Fruit fly (Drosophila melanogaster): ENCODE results near the gene grk.

Gene grk

DNA sequence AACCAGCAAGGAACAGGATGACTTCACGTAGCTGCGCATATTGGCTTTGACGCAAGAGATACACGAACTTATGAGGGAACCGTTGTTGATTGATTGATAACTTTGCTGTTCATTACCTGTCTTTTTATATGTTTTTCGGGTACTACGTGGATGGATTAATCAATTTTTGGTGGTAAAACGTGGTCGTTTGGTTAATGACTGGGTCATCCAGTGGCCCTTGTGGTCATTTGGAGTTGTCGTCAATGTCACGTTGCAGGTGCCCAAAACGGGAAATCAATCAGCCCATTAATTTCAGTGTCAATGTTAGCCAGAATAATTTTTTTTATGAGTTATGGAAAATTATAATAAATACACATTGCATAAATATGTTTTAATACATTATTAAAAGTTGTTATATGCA lies 44.2 kb downstream of the grk start, which contains the start of gene CG42819:
Gene CG42819, minus strand, starts transcription at position 101 of the 400 bp plus-strand sequence.
- no peak for TF ChIP-seq CG9609 (GFP tag; optimal IDR thresholded peaks at IDR 0.05)
- TF ChIP-seq kni (GFP tag; optimal IDR thresholded peaks at IDR 0.05) = peak; percentile 21

dm6 chr2L:8385849-8386248 lies 47.5 kb downstream of the grk start:
- TF ChIP-seq lov (optimal IDR thresholded peaks at IDR 0.05) = no peak
- 0 out of 3 replicates have a peak, but pooled peaks have one; percentile 30 for TF ChIP-seq lov (GFP tag; IDR thresholded peaks at IDR 0.05)
- TF ChIP-seq croc (GFP tag; conservative IDR thresholded peaks at IDR 0.05) = no peak

DNA sequence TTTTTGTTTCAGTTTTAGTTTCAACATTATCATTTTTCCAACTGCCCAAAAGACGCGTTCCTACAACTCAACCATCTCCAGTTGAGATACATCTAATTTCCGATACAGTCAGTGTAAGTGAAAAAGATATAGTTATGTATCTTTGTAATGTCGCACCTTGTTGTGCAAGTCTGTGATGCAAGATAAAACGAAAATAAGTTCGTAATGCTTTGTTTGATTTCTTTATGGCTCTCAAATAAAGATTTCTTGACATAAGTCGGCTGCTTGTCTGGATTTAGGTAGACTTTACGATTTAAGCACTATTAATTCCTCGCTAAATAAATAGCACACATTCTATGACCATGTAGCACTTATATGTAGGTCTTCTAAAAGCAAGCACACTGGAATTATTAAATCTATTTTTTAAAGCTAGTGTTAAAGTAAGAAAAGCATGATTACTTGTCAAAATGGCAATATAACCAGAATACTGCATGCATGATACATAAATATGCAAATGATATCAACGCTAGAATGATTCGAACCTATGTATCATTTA lies 48.3 kb downstream of the grk start:
- TF ChIP-seq CG3163 (GFP tag; optimal IDR thresholded peaks at IDR 0.05) (no peak), HmgD (GFP tag; optimal IDR thresholded peaks at IDR 0.05) (no peak), H2.0 (GFP tag; IDR thresholded peaks at IDR 0.05) (no peak), z (GFP tag; IDR thresholded peaks at IDR 0.05) (no peak), crc (GFP tag; optimal IDR thresholded peaks at IDR 0.05) (no peak), CG4617 (GFP tag; optimal IDR thresholded peaks at IDR 0.05; ENCODE audit: borderline replicate concordance) (no peak), Pdp1 (GFP tag; optimal IDR thresholded peaks at IDR 0.05) (peak in 1 of 2 experiments; percentile 79), fd3F (GFP tag; optimal IDR thresholded peaks at IDR 0.05) (no peak), CG14965 (GFP tag; optimal IDR thresholded peaks at IDR 0.05; ENCODE audit: borderline replicate concordance) (no peak), Ets65A (GFP tag) (no peak), CG17385 (GFP tag; optimal IDR thresholded peaks at IDR 0.05) (peak; percentile 7), Asciz (GFP tag; optimal IDR thresholded peaks at IDR 0.05) (peak; percentile 38), CG1832 (GFP tag; optimal IDR thresholded peaks at IDR 0.05) (no peak), CG18619 (GFP tag; optimal IDR thresholded peaks at IDR 0.05) (no peak), ATbp (GFP tag; optimal IDR thresholded peaks at IDR 0.05) (peak; percentile 35), BtbVII (GFP tag; optimal IDR thresholded peaks at IDR 0.05) (no peak), sens (GFP tag) (peak; percentile 81), fd96Cb (tag; optimal IDR thresholded peaks at IDR 0.05) (no peak), pfk (GFP tag; optimal IDR thresholded peaks at IDR 0.05) (no peak), CG12071 (GFP tag; optimal IDR thresholded peaks at IDR 0.05) (peak; percentile 19), Stat92E (GFP tag; optimal IDR thresholded peaks at IDR 0.05) (no peak), klu (GFP tag; IDR thresholded peaks at IDR 0.05) (no peak), CG1603 (tag; optimal IDR thresholded peaks at IDR 0.05) (peak; percentile 5), CG2120 (GFP tag; optimal IDR thresholded peaks at IDR 0.05) (no peak), CG6654 (GFP tag; optimal IDR thresholded peaks at IDR 0.05) (no peak), tio (GFP tag; optimal IDR thresholded peaks at IDR 0.05) (no peak), btn (GFP tag; optimal IDR thresholded peaks at IDR 0.05) (no peak), CG13296 (GFP tag; optimal IDR thresholded peaks at IDR 0.05) (peak; percentile 32), onecut (GFP tag; IDR thresholded peaks at IDR 0.05) (no peak)

dm6 chr2L:8384108-8384601 lies 49.2 kb downstream of the grk start, which contains the start of the genes Dad1 and CG13384:
Gene Dad1, minus strand, starts transcription at chr2L:8384137.
Gene CG13384, plus strand, starts transcription at chr2L:8384455.
- TF ChIP-seq CG30020 (tag; optimal IDR thresholded peaks at IDR 0.05) (peak; percentile 88), CG3726 (GFP tag; IDR thresholded peaks at IDR 0.05) (peak; percentile 74; the same call in 2 of the 3 replicates), CG6813 (GFP tag; optimal IDR thresholded peaks at IDR 0.05) (peak; percentile 84), CG7271 (tag; optimal IDR thresholded peaks at IDR 0.05) (peak; percentile 82), CG17568 (GFP tag; optimal IDR thresholded peaks at IDR 0.05) (peak; percentile 76), CG8089 (GFP tag; optimal IDR thresholded peaks at IDR 0.05) (peak; percentile 51), CG16813 (GFP tag; IDR thresholded peaks at IDR 0.05; ENCODE audit: partially characterized antibody) (peak; percentile 51; the same call in 1 of the 3 replicates), CG11504 (tag; optimal IDR thresholded peaks at IDR 0.05) (peak; percentile 89), peb (GFP tag; IDR thresholded peaks at IDR 0.05) (peak; percentile 85), ab (GFP tag; optimal IDR thresholded peaks at IDR 0.05) (peak; percentile 20), CG13775 (GFP tag; optimal IDR thresholded peaks at IDR 0.05) (peak; percentile 93), dmrt11E (tag; optimal IDR thresholded peaks at IDR 0.05) (peak; percentile 91), ci (GFP tag; IDR thresholded peaks at IDR 0.05) (0 out of 3 replicates have a peak, but pooled peaks have one; percentile 48)

Data from whole organism, embryonic.